Worm (Caenorhabditis elegans) whole organism, L4/young adult: ENCODE data around the gene T26A8.4.

Experiments used
- W03F9.2 ChIP-seq: fragments of 150-350 bp; optimal IDR thresholded peaks from 2 replicates; lab custom pipeline; 2014; ENCODE audit warnings: missing biosample characterization, missing genetic modification characterization
- dao-5 ChIP-seq: sonication (generic microtip); optimal IDR thresholded peaks from 2 replicates; lab custom pipeline; 2016; ENCODE audit warnings: missing genotype, missing genetic modification characterization, moderate library complexity, missing compliant biosample characterization
- him-1 ChIP-seq: sonication (generic microtip); optimal IDR thresholded peaks from 2 replicates; lab custom pipeline; 2016; ENCODE audit warnings: missing genotype, missing genetic modification reagents, missing genetic modification characterization, missing compliant biosample characterization

DNA sequence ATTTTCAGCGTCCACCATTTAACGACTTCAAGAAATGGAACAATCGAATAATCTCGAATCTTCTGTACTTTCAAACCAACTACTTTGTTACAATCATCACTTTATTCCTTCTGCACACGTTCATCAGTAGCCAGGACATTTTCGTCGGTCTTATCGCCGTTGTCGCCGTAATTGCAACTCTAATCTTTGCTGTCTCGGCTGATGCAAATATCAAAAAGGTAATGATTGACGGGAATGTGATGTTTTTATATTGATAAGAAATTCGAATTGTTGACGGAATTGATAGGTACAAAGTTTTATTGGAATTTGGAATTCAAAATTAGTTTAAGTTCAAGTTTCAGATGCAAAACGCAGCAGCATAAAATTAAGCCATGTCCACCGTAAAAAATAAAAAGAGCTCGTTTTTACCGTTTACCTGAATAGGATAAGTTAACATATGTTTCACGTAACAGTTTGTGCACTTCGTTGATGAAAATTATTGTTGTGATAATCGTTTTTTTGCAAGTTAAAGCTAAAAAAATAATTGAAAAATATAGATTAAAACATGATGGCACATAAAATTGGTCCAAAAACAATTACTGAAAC lies 52.3 kb downstream of the T26A8.4 start:
- TF ChIP-seq him-1 (tag; lab: Kevin White, UChicago) (no peak), W03F9.2 (no peak), dao-5 (tag; lab: Kevin White, UChicago) (no peak)
